Worm (Caenorhabditis elegans) whole organism, L2 larva: ENCODE data around the gene stn-2.

Experiments
- F13H6.1 ChIP-seq: sonication (generic microtip); optimal IDR thresholded peaks from 2 replicates; lab custom pipeline; 2016; ENCODE audit warnings: missing genetic modification characterization, missing compliant biosample characterization
- aly-2 ChIP-seq: fragments of 150-350 bp; optimal IDR thresholded peaks from 2 replicates; lab custom pipeline; 2014; ENCODE audit warnings: missing biosample characterization, missing genetic modification characterization
- elt-1 ChIP-seq: fragments of 150-350 bp; optimal IDR thresholded peaks from 2 replicates; lab custom pipeline; 2014; ENCODE audit warnings: missing biosample characterization, missing genetic modification characterization
- elt-3 ChIP-seq: sonication (generic microtip); optimal IDR thresholded peaks from 2 replicates; lab custom pipeline; 2017; ENCODE audit warnings: missing biosample characterization, missing genetic modification characterization
- lsy-2 ChIP-seq, 2 experiments: fragments of 150-350 bp in 1 of 2; sonication (generic microtip) in 1 of 2; optimal IDR thresholded peaks; 2 replicates each; lab custom pipeline; 2014 to 2017; ENCODE audit warnings: missing biosample characterization in 2 of 2, missing genetic modification characterization in 2 of 2
- nhr-11 ChIP-seq: fragments of 150-350 bp; optimal IDR thresholded peaks from 2 replicates; lab custom pipeline; 2014; ENCODE audit warnings: missing biosample characterization, missing genetic modification characterization
- nhr-25 ChIP-seq: fragments of 150-350 bp; sonication (generic microtip); optimal IDR thresholded peaks from 3 replicates; lab custom pipeline; 2014; ENCODE audit warnings: missing biosample characterization, missing genetic modification characterization
- skn-1 ChIP-seq: sonication (generic microtip); optimal IDR thresholded peaks from 2 replicates; lab custom pipeline; 2017; ENCODE audit warnings: missing biosample characterization, missing genetic modification characterization
- snpc-4 ChIP-seq: fragments of 150-350 bp; optimal IDR thresholded peaks from 2 replicates; lab custom pipeline; 2014; ENCODE audit warnings: missing biosample characterization, missing genetic modification characterization
- ztf-1 ChIP-seq: fragments of 200-800 bp; sonication (Bioruptor generic); conservative IDR thresholded peaks from 2 replicates; pipeline ENCODE4 v1.3.6; 2022; ENCODE audit warnings: missing genetic modification characterization, missing compliant biosample characterization

DNA sequence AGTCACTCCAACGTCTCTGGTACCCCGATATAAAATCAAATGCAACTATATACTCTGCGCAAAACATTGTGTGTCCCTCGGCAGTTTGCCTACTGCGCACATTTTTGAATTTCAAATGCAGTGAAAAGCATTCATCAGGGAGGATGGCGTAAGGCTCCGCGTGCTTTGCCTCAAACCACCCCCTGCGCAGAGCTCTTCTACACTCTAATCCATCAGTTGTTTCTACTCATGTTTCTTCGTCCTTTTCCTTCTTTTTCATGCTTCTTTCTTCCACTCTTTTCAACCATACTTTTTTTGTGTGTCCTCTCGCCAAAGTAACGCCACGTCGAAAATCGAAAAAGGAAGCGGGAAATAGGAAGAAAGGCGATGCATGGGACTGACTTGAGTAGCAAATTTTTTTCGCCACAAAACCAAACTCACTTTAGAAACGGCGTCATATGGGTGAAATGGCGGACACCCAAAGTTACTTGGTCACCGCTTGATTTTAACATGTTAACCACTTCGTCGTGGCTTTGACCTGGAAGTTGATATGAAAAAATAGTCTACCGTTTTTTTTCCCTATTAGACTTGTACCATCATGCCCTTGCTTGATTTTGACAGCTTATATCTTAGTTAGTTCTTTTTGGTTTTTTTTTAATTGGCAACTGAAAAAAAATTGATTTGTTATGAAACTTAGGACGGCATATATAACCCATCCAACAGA lies 1.8 kb downstream of the stn-2 start:
- TF ChIP-seq skn-1 (tag; lab: Kevin White, UChicago) (no peak), elt-3 (tag; lab: Kevin White, UChicago) (no peak), ztf-1 (GFP tag; lab: Robert Waterston, UW) (no peak), nhr-11 (tag; lab: Kevin White, UChicago) (no peak), aly-2 (tag; lab: Kevin White, UChicago) (no peak), lsy-2 (tag; optimal IDR thresholded peaks at IDR 0.05; lab: Kevin White, UChicago) (peak in 1 of 2 experiments; percentile 11), nhr-25 (no peak), F13H6.1 (no peak), elt-1 (tag; lab: Kevin White, UChicago) (no peak), snpc-4 (tag; lab: Kevin White, UChicago) (no peak)
